Comparison of ENCODE assay signal across 1 fruit fly cellular context in genomic region chr2L:3791629-3792028, dm6.
TF ChIP-seq lines count a peak whose summit lies in the region.

No protein-coding gene starts in this region.

TF ChIP-seq in whole organism, embryonic, 481 proteins besides CTCF, POLR2A, EP300 and RAD21 (continued from another document):
- TF ChIP-seq CG34376 (GFP tag; optimal IDR thresholded peaks at IDR 0.05; lab: Kevin White, UChicago) (peak; percentile 73), Dbx (GFP tag; IDR thresholded peaks at IDR 0.05; lab: Robert Waterston, UW) (no peak), kah (GFP tag; optimal IDR thresholded peaks at IDR 0.05; lab: Kevin White, UChicago) (peak; percentile 40), ATbp (GFP tag; optimal IDR thresholded peaks at IDR 0.05; lab: Kevin White, UChicago) (peak; percentile 20), unc-4 (GFP tag; IDR thresholded peaks at IDR 0.05; lab: Robert Waterston, UW; ENCODE audit: partially characterized antibody) (no peak), CG7987 (GFP tag; optimal IDR thresholded peaks at IDR 0.05; lab: Kevin White, UChicago) (peak; percentile 8), CG18262 (tag; optimal IDR thresholded peaks at IDR 0.05; lab: Kevin White, UChicago) (no peak), CG7357 (GFP tag; IDR thresholded peaks at IDR 0.05; lab: Robert Waterston, UW) (no peak), CG14710 (tag; optimal IDR thresholded peaks at IDR 0.05; lab: Kevin White, UChicago) (no peak), pum (GFP tag; optimal IDR thresholded peaks at IDR 0.05; lab: Kevin White, UChicago) (no peak), CG11456 (GFP tag; IDR thresholded peaks at IDR 0.05; lab: Robert Waterston, UW) (no peak), Hand (GFP tag; optimal IDR thresholded peaks at IDR 0.05; lab: Kevin White, UChicago) (no peak), CG11695 (GFP tag; IDR thresholded peaks at IDR 0.05; lab: Robert Waterston, UW) (peak; percentile 38; the same call in 1 of the 3 replicates), grn (GFP tag; optimal IDR thresholded peaks at IDR 0.05; lab: Kevin White, UChicago) (peak; percentile 63), Ets65A (GFP tag; lab: Kevin White, UChicago) (peak; percentile 51), YL-1 (GFP tag; optimal IDR thresholded peaks at IDR 0.05; lab: Kevin White, UChicago) (no peak), CG14441 (GFP tag; IDR thresholded peaks at IDR 0.05; lab: Robert Waterston, UW) (peak; percentile 62), CG34422 (GFP tag; IDR thresholded peaks at IDR 0.05; lab: Robert Waterston, UW) (no peak), CrebB (tag; optimal IDR thresholded peaks at IDR 0.05; lab: Kevin White, UChicago) (peak; percentile 3), gt (GFP tag; IDR thresholded peaks at IDR 0.05; lab: Robert Waterston, UW) (no peak), NK7.1 (GFP tag; optimal IDR thresholded peaks at IDR 0.05; lab: Kevin White, UChicago) (no peak), Spps (tag; optimal IDR thresholded peaks at IDR 0.05; lab: Kevin White, UChicago) (no peak), CG5180 (GFP tag; optimal IDR thresholded peaks at IDR 0.05; lab: Kevin White, UChicago) (peak; percentile 7), GATAe (GFP tag; conservative IDR thresholded peaks at IDR 0.05; lab: Robert Waterston, UW) (peak; percentile 91), Meics (GFP tag; optimal IDR thresholded peaks at IDR 0.05; lab: Kevin White, UChicago) (peak; percentile 88), CG2120 (GFP tag; optimal IDR thresholded peaks at IDR 0.05; lab: Kevin White, UChicago) (no peak), Hr78 (GFP tag; optimal IDR thresholded peaks at IDR 0.05; lab: Kevin White, UChicago) (peak in 1 of 2 experiments; percentile 90)
